Fruit fly (Drosophila melanogaster) whole organism, embryonic: ENCODE measurements around the gene CG31928.

Experiments used
- Abd-B ChIP-seq: fragments of 200-800 bp; sonication (Bioruptor generic); optimal IDR thresholded peaks from 2 replicates; lab custom pipeline; 2018; ENCODE audit warnings: missing biosample characterization, mild to moderate bottlenecking, missing genetic modification characterization, moderate library complexity
- Ada2b ChIP-seq: fragments of 200-800 bp; sonication (Bioruptor generic); IDR thresholded peaks from 2 replicates; pipeline ENCODE4 v1.3.6; 2022; ENCODE audit warnings: missing biosample characterization, missing genetic modification characterization
- CG10267 ChIP-seq: fragments of 200-800 bp; sonication (Bioruptor generic); optimal IDR thresholded peaks from 2 replicates; lab custom pipeline; 2018; ENCODE audit warnings: missing biosample characterization, mild to moderate bottlenecking, missing genetic modification characterization, moderate library complexity
- CG12071 ChIP-seq: fragments of 200-800 bp; sonication (Bioruptor generic); optimal IDR thresholded peaks from 3 replicates; lab custom pipeline; 2018; ENCODE audit warnings: missing biosample characterization, mild to moderate bottlenecking, missing genetic modification characterization
- CG12299 ChIP-seq: fragments of 200-800 bp; sonication (Bioruptor generic); optimal IDR thresholded peaks from 2 replicates; lab custom pipeline; 2018; ENCODE audit warnings: missing biosample characterization, mild to moderate bottlenecking, missing genetic modification characterization
- CG14710 ChIP-seq: fragments of 200-800 bp; sonication (Bioruptor generic); optimal IDR thresholded peaks from 3 replicates; lab custom pipeline; 2019; ENCODE audit warnings: missing biosample characterization, mild to moderate bottlenecking, missing genetic modification characterization, moderate library complexity
- CG15011 ChIP-seq: fragments of 200-800 bp; sonication (Bioruptor generic); optimal IDR thresholded peaks from 3 replicates; lab custom pipeline; 2018; ENCODE audit warnings: missing biosample characterization, mild to moderate bottlenecking, missing genetic modification characterization
- CG15269 ChIP-seq: fragments of 200-800 bp; sonication (Bioruptor generic); optimal IDR thresholded peaks from 2 replicates; lab custom pipeline; 2018; ENCODE audit warnings: missing biosample characterization, mild to moderate bottlenecking, missing genetic modification characterization, moderate library complexity
- CG1602 ChIP-seq: fragments of 200-800 bp; sonication (Bioruptor generic); optimal IDR thresholded peaks from 3 replicates; lab custom pipeline; 2016; ENCODE audit warnings: missing biosample characterization, missing genetic modification characterization
- CG1603 ChIP-seq: fragments of 200-800 bp; sonication (Bioruptor generic); optimal IDR thresholded peaks from 2 replicates; lab custom pipeline; 2019; ENCODE audit warnings: missing biosample characterization, mild to moderate bottlenecking, missing genetic modification characterization, moderate library complexity
- CG17359 ChIP-seq: fragments of 200-800 bp; sonication (Bioruptor generic); optimal IDR thresholded peaks from 3 replicates; lab custom pipeline; 2018; ENCODE audit warnings: missing biosample characterization, mild to moderate bottlenecking, missing genetic modification characterization, moderate library complexity
- CG2116 ChIP-seq: fragments of 200-800 bp; sonication (Bioruptor generic); optimal IDR thresholded peaks from 3 replicates; lab custom pipeline; 2018; ENCODE audit warnings: missing biosample characterization, mild to moderate bottlenecking, missing genetic modification characterization
- CG32772 ChIP-seq: fragments of 200-800 bp; sonication (Bioruptor generic); IDR thresholded peaks from 2 replicates; pipeline ENCODE4 v1.3.6; 2022; ENCODE audit warnings: missing biosample characterization, missing genetic modification characterization
- CG3407 ChIP-seq: fragments of 200-800 bp; sonication (Bioruptor generic); optimal IDR thresholded peaks from 2 replicates; lab custom pipeline; 2018; ENCODE audit warnings: missing biosample characterization, mild to moderate bottlenecking, missing genetic modification characterization
- CG43689 ChIP-seq: fragments of 200-800 bp; sonication (Bioruptor generic); IDR thresholded peaks from 2 replicates; pipeline ENCODE4 v1.3.6; 2022; ENCODE audit warnings: missing biosample characterization, missing genetic modification characterization
- CG4404 ChIP-seq: fragments of 200-800 bp; sonication (Bioruptor generic); IDR thresholded peaks from 2 replicates; pipeline ENCODE4 v1.3.6; 2022; ENCODE audit warnings: missing biosample characterization, missing genetic modification characterization
- CG6654 ChIP-seq: fragments of 200-800 bp; sonication (Bioruptor generic); optimal IDR thresholded peaks from 2 replicates; lab custom pipeline; 2017; ENCODE audit warnings: missing biosample characterization, mild to moderate bottlenecking, missing genetic modification characterization
- CG8290 ChIP-seq, 3 experiments: fragments of 200-800 bp; sonication (Bioruptor generic); optimal IDR thresholded peaks; 2 replicates each; lab custom pipeline; 2016 to 2019; ENCODE audit warnings: missing biosample characterization in 3 of 3, missing genetic modification characterization in 3 of 3, mild to moderate bottlenecking in 2 of 3, moderate library complexity in 1 of 3
- CG8924 ChIP-seq: fragments of 200-800 bp; optimal IDR thresholded peaks from 3 replicates; lab custom pipeline; 2019; ENCODE audit warnings: missing biosample characterization, mild to moderate bottlenecking, missing genetic modification characterization, moderate library complexity
- CG9215 ChIP-seq: fragments of 200-800 bp; sonication (Bioruptor generic); IDR thresholded peaks from 2 replicates; pipeline ENCODE4 v1.3.6; 2022; ENCODE audit warnings: missing biosample characterization, missing genetic modification characterization
- Chrac-16 ChIP-seq: fragments of 200-800 bp; sonication (Bioruptor generic); optimal IDR thresholded peaks from 3 replicates; lab custom pipeline; 2016; ENCODE audit warnings: missing biosample characterization, missing genetic modification characterization
- D19A ChIP-seq: fragments of 200-800 bp; optimal IDR thresholded peaks from 3 replicates; lab custom pipeline; 2019; ENCODE audit warnings: missing biosample characterization, mild to moderate bottlenecking, missing genetic modification characterization, moderate library complexity
- D19B ChIP-seq: fragments of 200-800 bp; sonication (Bioruptor generic); optimal IDR thresholded peaks from 2 replicates; lab custom pipeline; 2017; ENCODE audit warnings: missing biosample characterization, mild to moderate bottlenecking, missing genetic modification characterization
- Dad ChIP-seq: fragments of 200-800 bp; sonication (Bioruptor generic); optimal IDR thresholded peaks from 3 replicates; lab custom pipeline; 2016; ENCODE audit warnings: missing biosample characterization, missing genetic modification characterization
- Elba2 ChIP-seq: fragments of 200-800 bp; sonication (Bioruptor generic); optimal IDR thresholded peaks from 3 replicates; lab custom pipeline; 2016; ENCODE audit warnings: missing biosample characterization, missing genetic modification characterization
- Gsc ChIP-seq: fragments of 200-800 bp; sonication (Bioruptor generic); IDR thresholded peaks from 2 replicates; pipeline ENCODE4 v1.3.6; 2022; ENCODE audit warnings: missing biosample characterization, missing genetic modification characterization
- H15 ChIP-seq: fragments of 200-800 bp; sonication (Bioruptor generic); IDR thresholded peaks from 3 replicates; pipeline ENCODE4 v1.3.6; 2022; ENCODE audit warnings: missing biosample characterization, missing genetic modification characterization
- Mad ChIP-seq: fragments of 200-800 bp; sonication (Bioruptor generic); optimal IDR thresholded peaks from 2 replicates; lab custom pipeline; 2016; ENCODE audit warnings: missing biosample characterization, missing genetic modification characterization
- Rx ChIP-seq: fragments of 200-800 bp; sonication (Bioruptor generic); IDR thresholded peaks from 2 replicates; pipeline ENCODE4 v1.3.6; 2022; ENCODE audit warnings: missing biosample characterization, missing genetic modification characterization
- Trl ChIP-seq, 3 experiments: fragments of >200 bp in 2 of 3; fragments of 200-800 bp in 1 of 3; sonication (Bioruptor generic) in 1 of 3; optimal IDR thresholded peaks; 2 replicates in 1 of 3; 3 replicates in 2 of 3; lab custom pipeline; 2016 to 2017; ENCODE audit warnings: missing biosample characterization in 1 of 3, missing genetic modification characterization in 1 of 3
- az2 ChIP-seq: fragments of 200-800 bp; sonication (Bioruptor generic); optimal IDR thresholded peaks from 3 replicates; lab custom pipeline; 2016; ENCODE audit warnings: missing biosample characterization, missing genetic modification characterization
- chif ChIP-seq, 2 experiments: fragments of 200-800 bp; sonication (Bioruptor generic); optimal IDR thresholded peaks; 3 replicates each; lab custom pipeline; 2016; ENCODE audit warnings: missing biosample characterization in 2 of 2, missing genetic modification characterization in 2 of 2
- chn ChIP-seq: fragments of 200-800 bp; sonication (Bioruptor generic); optimal IDR thresholded peaks from 2 replicates; lab custom pipeline; 2016; ENCODE audit warnings: missing biosample characterization, missing genetic modification characterization
- crc ChIP-seq: fragments of 200-800 bp; sonication (Bioruptor generic); optimal IDR thresholded peaks from 2 replicates; lab custom pipeline; 2016; ENCODE audit warnings: missing biosample characterization, missing genetic modification characterization
- croc ChIP-seq: fragments of 200-800 bp; sonication (Bioruptor generic); conservative IDR thresholded peaks from 3 replicates; pipeline ENCODE4 v1.3.6; 2022; ENCODE audit warnings: missing biosample characterization, missing genetic modification characterization
- crp ChIP-seq, 2 experiments: fragments of 200-800 bp; sonication (Bioruptor generic); optimal IDR thresholded peaks; 2 replicates in 1 of 2; 3 replicates in 1 of 2; lab custom pipeline; 2017; ENCODE audit warnings: missing biosample characterization in 2 of 2, missing genetic modification characterization in 2 of 2, mild to moderate bottlenecking in 1 of 2, moderate library complexity in 1 of 2
- dmrt11E ChIP-seq: fragments of 200-800 bp; sonication (Bioruptor generic); optimal IDR thresholded peaks from 3 replicates; lab custom pipeline; 2018; ENCODE audit warnings: missing biosample characterization, mild to moderate bottlenecking, missing genetic modification characterization, moderate library complexity
- dysf ChIP-seq: fragments of 200-800 bp; sonication (Bioruptor generic); IDR thresholded peaks from 3 replicates; pipeline ENCODE4 v1.3.6; 2022; ENCODE audit warnings: missing biosample characterization, missing genetic modification characterization
- eve ChIP-seq, 2 experiments: fragments of >200 bp; optimal IDR thresholded peaks; 2 replicates each; lab custom pipeline; 2017; ENCODE audit warnings: missing biosample characterization in 2 of 2, missing genetic modification characterization in 2 of 2
- gce ChIP-seq: fragments of 200-800 bp; sonication (Bioruptor generic); IDR thresholded peaks from 3 replicates; pipeline ENCODE4 v1.3.6; 2022; ENCODE audit warnings: missing biosample characterization, missing genetic modification characterization
- ind ChIP-seq: fragments of 200-800 bp; sonication (Bioruptor generic); optimal IDR thresholded peaks from 3 replicates; lab custom pipeline; 2016; ENCODE audit warnings: missing biosample characterization, missing genetic modification characterization
- lab ChIP-seq: fragments of 200-800 bp; sonication (Bioruptor generic); optimal IDR thresholded peaks from 3 replicates; lab custom pipeline; 2017; ENCODE audit warnings: missing biosample characterization, missing genetic modification characterization, mild to moderate bottlenecking, moderate library complexity, missing genetic modification reagents
- lola ChIP-seq, 3 experiments: fragments of >200 bp in 2 of 3; fragments of 200-800 bp in 1 of 3; sonication (Bioruptor generic) in 1 of 3; optimal IDR thresholded peaks; 2 replicates each; lab custom pipeline; 2017 to 2019; ENCODE audit warnings: missing biosample characterization in 3 of 3, missing genetic modification characterization in 3 of 3, mild to moderate bottlenecking in 1 of 3, moderate library complexity in 1 of 3
- otp ChIP-seq: fragments of 200-800 bp; sonication (Bioruptor generic); IDR thresholded peaks from 3 replicates; pipeline ENCODE4, ENCODE4 v1.3.6; 2022; ENCODE audit warnings: missing biosample characterization, missing genetic modification characterization
- repo ChIP-seq: fragments of 200-800 bp; sonication (Bioruptor generic); optimal IDR thresholded peaks from 2 replicates; lab custom pipeline; 2016; ENCODE audit warnings: missing biosample characterization, missing genetic modification characterization
- sc ChIP-seq, 3 experiments: fragments of >200 bp in 2 of 3; fragments of 200-800 bp in 1 of 3; sonication (Bioruptor generic) in 1 of 3; optimal IDR thresholded peaks; 2 replicates in 2 of 3; 3 replicates in 1 of 3; lab custom pipeline; 2017; ENCODE audit warnings: mild to moderate bottlenecking in 1 of 3, missing biosample characterization in 1 of 3, missing genetic modification characterization in 1 of 3, missing genetic modification reagents in 1 of 3
- sim ChIP-seq: fragments of 200-800 bp; sonication (Bioruptor generic); IDR thresholded peaks from 2 replicates; pipeline ENCODE4 v1.3.6; 2022; ENCODE audit warnings: missing biosample characterization, missing genetic modification characterization
- so ChIP-seq: fragments of 200-800 bp; sonication (Bioruptor generic); IDR thresholded peaks from 3 replicates; pipeline ENCODE4 v1.3.6; 2022; ENCODE audit warnings: missing biosample characterization, missing genetic modification characterization
- twi ChIP-seq: fragments of 200-800 bp; optimal IDR thresholded peaks from 2 replicates; lab custom pipeline; 2019; ENCODE audit warnings: missing biosample characterization, mild to moderate bottlenecking, missing genetic modification characterization, moderate library complexity

The CG31928 gene

DNA sequence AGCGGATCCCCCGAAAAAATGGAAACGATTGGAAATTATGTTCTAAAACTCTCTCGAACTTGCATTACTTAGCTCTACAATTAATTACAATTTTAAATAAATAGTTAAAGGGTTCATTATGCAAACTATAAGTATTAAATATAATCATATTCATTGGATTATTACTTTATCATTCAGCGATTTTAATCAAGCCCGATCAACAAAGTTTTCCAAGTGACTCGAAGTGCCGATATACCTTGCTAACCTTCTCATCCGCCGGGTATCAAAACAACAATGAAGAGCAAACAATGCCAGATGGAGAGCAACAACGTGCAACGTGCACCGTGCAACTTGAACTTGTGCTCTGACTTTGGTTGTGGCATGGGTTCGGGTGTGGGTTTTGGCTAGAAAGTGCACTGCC is 35.8 kb upstream of the CG31928 start (continued):
- TF ChIP-seq eve (GFP tag; optimal IDR thresholded peaks at IDR 0.05; lab: Kevin White, UChicago) = peak in 1 of 2 experiments; percentile 21
- TF ChIP-seq CG6654 (GFP tag; lab: Kevin White, UChicago) = peak; percentile 21
- TF ChIP-seq dysf = 0 out of 3 replicates have a peak, but pooled peaks have one; percentile 20
- TF ChIP-seq sim = peak; percentile 44; the same call in 1 of the 2 replicates
- no peak for TF ChIP-seq crp (GFP tag; optimal IDR thresholded peaks at IDR 0.05; lab: Kevin White, UChicago)
- peak; percentile 69 for TF ChIP-seq D19B (GFP tag; lab: Kevin White, UChicago)
- no peak for TF ChIP-seq Trl (optimal IDR thresholded peaks at IDR 0.05; lab: Kevin White, UChicago)
- no peak for TF ChIP-seq Trl (GFP tag; optimal IDR thresholded peaks at IDR 0.05; lab: Kevin White, UChicago)
- no peak for TF ChIP-seq crc (GFP tag; lab: Kevin White, UChicago)
- no peak for TF ChIP-seq CG3407
- no peak for TF ChIP-seq Elba2 (GFP tag; lab: Kevin White, UChicago)
- peak; percentile 78 for TF ChIP-seq CG4404 (GFP tag; lab: Robert Waterston, UW)
- TF ChIP-seq az2 = peak; percentile 65
- TF ChIP-seq repo (GFP tag; lab: Kevin White, UChicago) = no peak
- TF ChIP-seq CG12299 = no peak
- TF ChIP-seq gce = peak; percentile 58; the same call in 1 of the 3 replicates
- TF ChIP-seq CG2116 (GFP tag; lab: Kevin White, UChicago) = no peak
- peak; percentile 66 for TF ChIP-seq D19A
- TF ChIP-seq chif (GFP tag; optimal IDR thresholded peaks at IDR 0.05; lab: Kevin White, UChicago) = peak; percentile 47 to 52
- peak; percentile 77 for TF ChIP-seq CG10267
- peak; percentile 75; the same call in 2 of the 3 replicates for TF ChIP-seq otp
- TF ChIP-seq croc (GFP tag; lab: Robert Waterston, UW) = peak; percentile 67
- TF ChIP-seq ind (GFP tag; lab: Kevin White, UChicago) = peak; percentile 20
- peak; percentile 22; the same call in 1 of the 2 replicates for TF ChIP-seq Rx (GFP tag; lab: Robert Waterston, UW)
- peak; percentile 24 for TF ChIP-seq chn
- TF ChIP-seq CG12071 (GFP tag; lab: Kevin White, UChicago) = no peak
- no peak for TF ChIP-seq CG43689 (GFP tag; lab: Robert Waterston, UW)
- TF ChIP-seq dmrt11E (tag; lab: Kevin White, UChicago) = peak; percentile 91
- TF ChIP-seq Ada2b = peak; percentile 36; the same call in 1 of the 2 replicates
- peak in 1 of 3 experiments; percentile 81 for TF ChIP-seq lola (GFP tag; optimal IDR thresholded peaks at IDR 0.05; lab: Kevin White, UChicago)
- peak; percentile 7 for TF ChIP-seq CG15011 (GFP tag; lab: Kevin White, UChicago)
- peak; percentile 61 for TF ChIP-seq CG32772 (GFP tag; lab: Robert Waterston, UW)
- TF ChIP-seq Dad (GFP tag; lab: Kevin White, UChicago) = no peak
- TF ChIP-seq Mad (GFP tag; lab: Kevin White, UChicago) = no peak
- no peak for TF ChIP-seq CG9215 (GFP tag; lab: Robert Waterston, UW)
- TF ChIP-seq H15 (GFP tag; lab: Robert Waterston, UW) = peak; percentile 36; the same call in 1 of the 3 replicates
- TF ChIP-seq sc (optimal IDR thresholded peaks at IDR 0.05; lab: Kevin White, UChicago) = no peak
- peak; percentile 44 for TF ChIP-seq sc (GFP tag; optimal IDR thresholded peaks at IDR 0.05; lab: Kevin White, UChicago)
- peak; percentile 18 for TF ChIP-seq lab (GFP tag; lab: Kevin White, UChicago)
- peak; percentile 71 for TF ChIP-seq CG14710 (tag; lab: Kevin White, UChicago)
- 0 out of 2 replicates have a peak, but pooled peaks have one; percentile 28 for TF ChIP-seq Gsc (GFP tag; lab: Robert Waterston, UW)
- TF ChIP-seq CG8290 (GFP tag; optimal IDR thresholded peaks at IDR 0.05; lab: Kevin White, UChicago) = no peak
- no peak for TF ChIP-seq CG8290 (tag; optimal IDR thresholded peaks at IDR 0.05; lab: Kevin White, UChicago)
- TF ChIP-seq CG15269 (tag; lab: Kevin White, UChicago) = no peak
- TF ChIP-seq twi (tag; lab: Kevin White, UChicago) = peak; percentile 82
- TF ChIP-seq CG17359 (tag; lab: Kevin White, UChicago) = peak; percentile 59
- peak; percentile 49 for TF ChIP-seq CG1602 (GFP tag; lab: Kevin White, UChicago)
- TF ChIP-seq CG1603 (tag; lab: Kevin White, UChicago) = peak; percentile 73
- TF ChIP-seq Chrac-16 = peak; percentile 46
- TF ChIP-seq Abd-B = peak; percentile 5
- TF ChIP-seq so (GFP tag; lab: Robert Waterston, UW) = no peak
- TF ChIP-seq CG8924 = peak; percentile 65
